Worm (Caenorhabditis elegans) whole organism, L1 larva: ENCODE data around the gene rec-8.

Experiments
- C16A3.4 ChIP-seq: fragments of 150-350 bp; optimal IDR thresholded peaks from 2 replicates; lab custom pipeline; 2014; ENCODE audit warnings: missing biosample characterization, missing genetic modification characterization
- C34B4.2 ChIP-seq: sonication (generic microtip); optimal IDR thresholded peaks from 2 replicates; lab custom pipeline; 2017; ENCODE audit warnings: mild to moderate bottlenecking, missing genetic modification characterization, missing compliant biosample characterization
- ceh-63 ChIP-seq: fragments of 200-800 bp; sonication (Bioruptor generic); optimal IDR thresholded peaks from 2 replicates; lab custom pipeline; 2018; ENCODE audit warnings: mild to moderate bottlenecking, missing genetic modification characterization, missing compliant biosample characterization
- ceh-88 ChIP-seq: fragments of 200-800 bp; sonication (Bioruptor generic); IDR thresholded peaks from 2 replicates; pipeline ENCODE4 v1.3.6; 2022; ENCODE audit warnings: missing genetic modification characterization, missing compliant biosample characterization
- dpl-1 ChIP-seq, 3 experiments: fragments of 150-350 bp in 2 of 3; sonication (generic microtip) in 1 of 3; optimal IDR thresholded peaks; 2 replicates each; lab custom pipeline; 2014 to 2017; ENCODE audit warnings: missing biosample characterization in 3 of 3, missing genetic modification characterization in 3 of 3, missing genetic modification reagents in 3 of 3
- efl-1 ChIP-seq, 4 experiments: fragments of 150-350 bp; optimal IDR thresholded peaks in 3 of 4; peaks in 1 of 4; 1 replicate in 1 of 4; 2 replicates in 3 of 4; lab custom pipeline; 2014; ENCODE audit warnings: missing biosample characterization in 2 of 4, missing genetic modification characterization in 2 of 4, missing genetic modification reagents in 2 of 4
- efl-3 ChIP-seq: fragments of 200-800 bp; sonication (Bioruptor generic); optimal IDR thresholded peaks from 2 replicates; lab custom pipeline; 2018; ENCODE audit warnings: mild to moderate bottlenecking, missing genetic modification characterization, missing compliant biosample characterization
- egl-13 ChIP-seq: sonication (generic microtip); optimal IDR thresholded peaks from 2 replicates; lab custom pipeline; 2016; ENCODE audit warnings: missing genotype, missing genetic modification reagents, missing genetic modification characterization, missing compliant biosample characterization
- elt-2 ChIP-seq: sonication (generic microtip); optimal IDR thresholded peaks from 2 replicates; lab custom pipeline; 2016; ENCODE audit warnings: missing genetic modification characterization, mild to moderate bottlenecking, inconsistent platforms, missing compliant biosample characterization, missing genetic modification reagents
- elt-3 ChIP-seq, 6 experiments: fragments of 150-350 bp in 1 of 6; sonication (generic microtip); optimal IDR thresholded peaks; 2 replicates each; lab custom pipeline; 2017 to 2018; ENCODE audit warnings: missing biosample characterization in 6 of 6, missing genetic modification characterization in 6 of 6, inconsistent platforms in 1 of 6
- fkh-4 ChIP-seq: sonication (generic microtip); optimal IDR thresholded peaks from 2 replicates; lab custom pipeline; 2016; ENCODE audit warnings: missing compliant biosample characterization, missing genetic modification characterization, borderline replicate concordance
- fos-1 ChIP-seq: fragments of 150-350 bp; optimal IDR thresholded peaks from 2 replicates; lab custom pipeline; 2014; ENCODE audit warnings: missing biosample characterization, missing genetic modification characterization
- hlh-17 ChIP-seq: fragments of 200-800 bp; sonication (Bioruptor generic); optimal IDR thresholded peaks from 2 replicates; lab custom pipeline; 2018; ENCODE audit warnings: missing genetic modification characterization, mild to moderate bottlenecking, missing compliant biosample characterization, moderate library complexity, borderline replicate concordance
- irx-1 ChIP-seq: sonication (generic microtip); optimal IDR thresholded peaks from 2 replicates; lab custom pipeline; 2016; ENCODE audit warnings: missing genetic modification characterization, missing compliant biosample characterization
- isw-1 ChIP-seq: fragments of 200-800 bp; sonication (Bioruptor generic); IDR thresholded peaks from 2 replicates; pipeline ENCODE4 v1.3.6; 2022; ENCODE audit warnings: missing genetic modification characterization, missing compliant biosample characterization
- lin-35 ChIP-seq, 2 experiments: fragments of 150-350 bp; optimal IDR thresholded peaks; 2 replicates each; lab custom pipeline; 2014; ENCODE audit warnings: missing biosample characterization in 2 of 2, missing genetic modification characterization in 2 of 2, missing genetic modification reagents in 2 of 2
- lin-39 ChIP-seq: fragments of 150-350 bp; optimal IDR thresholded peaks from 2 replicates; lab custom pipeline; 2014; ENCODE audit warnings: missing biosample characterization, missing genetic modification reagents, missing genetic modification characterization
- lir-3 ChIP-seq: sonication (generic microtip); optimal IDR thresholded peaks from 2 replicates; lab custom pipeline; 2016; ENCODE audit warnings: mild to moderate bottlenecking, missing genetic modification characterization, moderate library complexity, missing compliant biosample characterization; ENCODE audit not compliant: poor library complexity
- mdl-1 ChIP-seq, 2 experiments: fragments of 150-350 bp; optimal IDR thresholded peaks; 2 replicates each; lab custom pipeline; 2014 to 2017; ENCODE audit warnings: missing biosample characterization in 2 of 2, missing genetic modification characterization in 2 of 2, inconsistent platforms in 1 of 2
- mef-2 ChIP-seq: fragments of 150-350 bp; optimal IDR thresholded peaks from 2 replicates; lab custom pipeline; 2014; ENCODE audit warnings: missing biosample characterization, missing genetic modification characterization
- nhr-11 ChIP-seq: fragments of 150-350 bp; optimal IDR thresholded peaks from 2 replicates; lab custom pipeline; 2014; ENCODE audit warnings: missing biosample characterization, missing genetic modification characterization
- nhr-20 ChIP-seq: sonication (generic microtip); optimal IDR thresholded peaks from 2 replicates; lab custom pipeline; 2016; ENCODE audit warnings: mild to moderate bottlenecking, missing genetic modification characterization, missing compliant biosample characterization
- nhr-71 ChIP-seq: sonication (generic microtip); optimal IDR thresholded peaks from 2 replicates; lab custom pipeline; 2016; ENCODE audit warnings: mild to moderate bottlenecking, missing genetic modification characterization, moderate library complexity, missing compliant biosample characterization
- nhr-85 ChIP-seq: sonication (generic microtip); peaks from one replicate; lab custom pipeline; 2016; ENCODE audit warnings: missing genetic modification characterization, inconsistent platforms, missing compliant biosample characterization
- nhr-90 ChIP-seq: sonication (generic microtip); optimal IDR thresholded peaks from 2 replicates; lab custom pipeline; 2016; ENCODE audit warnings: mild to moderate bottlenecking, missing genetic modification characterization, missing compliant biosample characterization; ENCODE audit not compliant: poor library complexity
- pqm-1 ChIP-seq: sonication (generic microtip); optimal IDR thresholded peaks from 3 replicates; lab custom pipeline; 2017; ENCODE audit warnings: missing biosample characterization, missing genetic modification characterization
- rnt-1 ChIP-seq: sonication (generic microtip); optimal IDR thresholded peaks from 2 replicates; lab custom pipeline; 2016; ENCODE audit warnings: mild to moderate bottlenecking, missing genetic modification characterization, moderate library complexity, missing compliant biosample characterization
- skn-1 ChIP-seq: fragments of 150-350 bp; optimal IDR thresholded peaks from 2 replicates; lab custom pipeline; 2014; ENCODE audit warnings: missing biosample characterization, missing genetic modification characterization
- sup-37 ChIP-seq: fragments of 200-800 bp; sonication (Bioruptor generic); optimal IDR thresholded peaks from 2 replicates; lab custom pipeline; 2018; ENCODE audit warnings: mild to moderate bottlenecking, missing genetic modification characterization, missing compliant biosample characterization
- tbx-2 ChIP-seq: sonication (generic microtip); optimal IDR thresholded peaks from 2 replicates; lab custom pipeline; 2016; ENCODE audit warnings: missing genetic modification characterization, missing compliant biosample characterization
- tlp-1 ChIP-seq: fragments of 150-350 bp; optimal IDR thresholded peaks from 2 replicates; lab custom pipeline; 2014; ENCODE audit warnings: missing biosample characterization, missing genetic modification characterization
- unc-130 ChIP-seq: fragments of 150-350 bp; optimal IDR thresholded peaks from 2 replicates; lab custom pipeline; 2017; ENCODE audit warnings: missing biosample characterization, missing genetic modification characterization, inconsistent platforms

The rec-8 gene

ce11 chrIV:13353143-13353773, at the start of gene rec-8, which contains the start of gene mex-5:
Gene rec-8 (minus strand): TSS chrIV:13353193.
Gene mex-5 (plus strand): TSS chrIV:13353723.
- TF ChIP-seq ceh-88 (GFP tag; lab: Robert Waterston, UW) (no peak), rnt-1 (tag; lab: Kevin White, UChicago) (no peak), skn-1 (tag; lab: Kevin White, UChicago) (no peak), elt-3 (tag; optimal IDR thresholded peaks at IDR 0.05; lab: Kevin White, UChicago) (no peak), hlh-17 (GFP tag; lab: Kevin White, UChicago) (no peak), irx-1 (tag; lab: Kevin White, UChicago) (no peak), nhr-20 (tag; lab: Kevin White, UChicago) (no peak), lin-39 (tag; lab: Kevin White, UChicago) (no peak), C16A3.4 (tag; lab: Kevin White, UChicago) (no peak), fos-1 (tag; lab: Kevin White, UChicago) (no peak), elt-2 (tag; lab: Kevin White, UChicago) (no peak), mdl-1 (tag; optimal IDR thresholded peaks at IDR 0.05; lab: Kevin White, UChicago) (no peak), sup-37 (GFP tag; lab: Kevin White, UChicago) (no peak), tlp-1 (tag; lab: Kevin White, UChicago) (no peak), dpl-1 (GFP tag; optimal IDR thresholded peaks at IDR 0.05; lab: Kevin White, UChicago) (no peak), lir-3 (no peak), unc-130 (tag; lab: Kevin White, UChicago) (no peak), mef-2 (no peak), isw-1 (GFP tag; lab: Robert Waterston, UW) (no peak), tbx-2 (no peak)

ce11 chrIV:13400456-13401364, 47.7 kb upstream of the rec-8 start, which contains the start of the genes memi-2 and cyp-31A5:
Gene memi-2 (minus strand): TSS chrIV:13400506.
Gene cyp-31A5 (plus strand): TSS chrIV:13401289.
- no peak for TF ChIP-seq sup-37 (GFP tag; lab: Kevin White, UChicago)
- no peak for TF ChIP-seq nhr-11 (tag; lab: Kevin White, UChicago)
- no peak for TF ChIP-seq C34B4.2
- no peak for TF ChIP-seq nhr-20 (tag; lab: Kevin White, UChicago)
- TF ChIP-seq fkh-4 (tag; lab: Kevin White, UChicago), result no peak
- TF ChIP-seq, all 84 proteins: peak for 0

ce11 chrIV:13398728-13399127, 45.7 kb upstream of the rec-8 start, which contains the start of gene Y62E10A.13:
Gene Y62E10A.13 (minus strand): TSS chrIV:13399053.
- TF ChIP-seq efl-3 (GFP tag; lab: Kevin White, UChicago) (no peak), egl-13 (tag; lab: Kevin White, UChicago) (no peak), ceh-63 (GFP tag; lab: Kevin White, UChicago) (no peak), mdl-1 (tag; optimal IDR thresholded peaks at IDR 0.05; lab: Kevin White, UChicago) (peak in 1 of 2 experiments; percentile 17)

ce11 chrIV:13396375-13396774, 43.4 kb upstream of the rec-8 start:
- TF ChIP-seq fos-1 (tag; lab: Kevin White, UChicago), result no peak
- TF ChIP-seq lin-35 (GFP tag; optimal IDR thresholded peaks at IDR 0.05; lab: Kevin White, UChicago), result peak in 1 of 2 experiments; percentile 5
- TF ChIP-seq nhr-20 (tag; lab: Kevin White, UChicago), result peak; percentile 18
- TF ChIP-seq pqm-1 (tag; lab: Kevin White, UChicago), result no peak
- TF ChIP-seq efl-1 (optimal IDR thresholded peaks at IDR 0.05; lab: Kevin White, UChicago), result no peak
- peak in 1 of 2 experiments; percentile 54 for TF ChIP-seq efl-1 (GFP tag; optimal IDR thresholded peaks at IDR 0.05 in 1 of 2; lab: Kevin White, UChicago)
- TF ChIP-seq ceh-88 (GFP tag; lab: Robert Waterston, UW), result no peak
- no peak for TF ChIP-seq nhr-85 (tag; lab: Kevin White, UChicago)
- peak; percentile 80 for TF ChIP-seq elt-2 (tag; lab: Kevin White, UChicago)
- TF ChIP-seq nhr-90 (tag; lab: Kevin White, UChicago), result peak; percentile 32
- peak; percentile 27 for TF ChIP-seq nhr-71
- TF ChIP-seq elt-3 (tag; optimal IDR thresholded peaks at IDR 0.05; lab: Kevin White, UChicago), result no peak
